In the genomic region with DNA sequence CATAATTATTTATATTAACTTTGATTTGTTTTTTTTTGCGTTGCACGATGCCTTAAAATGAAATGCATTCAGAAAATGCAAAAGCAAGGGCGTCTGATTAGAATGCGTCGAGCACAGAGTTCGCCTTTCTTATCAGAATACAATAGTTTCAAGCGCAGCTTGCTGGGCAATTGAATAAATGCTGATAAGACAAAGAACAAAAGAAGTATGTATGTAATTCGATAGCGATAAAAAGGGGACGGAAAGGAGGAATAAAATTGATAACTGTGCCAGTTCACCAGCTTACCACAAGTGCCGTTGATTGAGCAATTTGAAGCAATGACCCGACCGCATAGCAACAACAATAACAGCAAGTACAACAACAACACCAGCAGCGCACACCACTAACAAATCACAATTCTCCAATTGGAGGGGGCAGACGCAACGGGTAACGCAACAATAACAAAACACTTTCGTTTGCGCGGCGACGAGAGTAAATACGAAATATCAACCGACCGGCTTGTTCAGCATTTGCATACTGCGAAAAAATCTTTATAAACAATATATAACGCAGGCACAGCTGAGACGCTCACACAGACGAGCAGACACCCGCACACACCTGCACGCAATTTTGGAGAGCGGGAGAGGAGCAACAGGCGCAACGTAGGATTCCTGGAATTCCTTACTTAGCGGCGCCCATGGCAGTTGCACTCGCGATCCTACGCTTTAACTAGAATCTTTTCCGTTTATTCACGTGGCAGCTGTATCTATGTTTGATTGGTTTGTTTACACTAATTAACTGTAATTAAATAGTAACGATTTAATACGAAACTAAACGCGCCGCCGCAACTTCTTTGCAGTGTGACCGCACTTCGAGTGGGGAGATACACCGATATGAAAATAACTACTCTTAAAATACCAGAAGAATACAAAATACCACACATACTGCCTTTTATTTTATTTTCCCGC, we compare ENCODE assay signal across 1 fruit fly cellular context.
TF ChIP-seq lines count a peak whose summit lies in the region.

Gene Btk, minus strand, starts transcription at position 860 of the 948 bp plus-strand sequence.

TF ChIP-seq in whole organism, embryonic, 481 proteins besides CTCF, POLR2A, EP300 and RAD21 (continued from another document):
- peak in 1 of 2 experiments; percentile 20 for TF ChIP-seq Pdp1 (GFP tag; optimal IDR thresholded peaks at IDR 0.05; lab: Kevin White, UChicago)
- TF ChIP-seq cato (GFP tag; optimal IDR thresholded peaks at IDR 0.05; lab: Kevin White, UChicago; ENCODE audit: borderline replicate concordance) = no peak
- peak; percentile 77 for TF ChIP-seq sens (GFP tag; lab: Kevin White, UChicago)
- TF ChIP-seq cwo (GFP tag; optimal IDR thresholded peaks at IDR 0.05; lab: Kevin White, UChicago) = no peak
- TF ChIP-seq CG7987 (GFP tag; optimal IDR thresholded peaks at IDR 0.05; lab: Kevin White, UChicago) = no peak
- TF ChIP-seq corto (GFP tag; optimal IDR thresholded peaks at IDR 0.05; lab: Kevin White, UChicago) = no peak
- TF ChIP-seq H15 (GFP tag; IDR thresholded peaks at IDR 0.05; lab: Robert Waterston, UW) = no peak
- no peak for TF ChIP-seq pan (optimal IDR thresholded peaks at IDR 0.05; lab: Kevin White, UChicago)
- TF ChIP-seq pan (GFP tag; optimal IDR thresholded peaks at IDR 0.05 in 1 of 2, IDR thresholded peaks at IDR 0.05 in 1 of 2) = no peak
- no peak for TF ChIP-seq CG13296 (GFP tag; optimal IDR thresholded peaks at IDR 0.05; lab: Kevin White, UChicago)
- TF ChIP-seq CG13624 (GFP tag; optimal IDR thresholded peaks at IDR 0.05; lab: Kevin White, UChicago) = peak; percentile 40
- no peak for TF ChIP-seq bcd (GFP tag; optimal IDR thresholded peaks at IDR 0.05; lab: Kevin White, UChicago)
- TF ChIP-seq CG34422 (GFP tag; IDR thresholded peaks at IDR 0.05; lab: Robert Waterston, UW) = peak; percentile 64; the same call in 1 of the 3 replicates
- TF ChIP-seq Ada2b (GFP tag; IDR thresholded peaks at IDR 0.05; lab: Robert Waterston, UW) = no peak
- no peak for TF ChIP-seq Meics (GFP tag; optimal IDR thresholded peaks at IDR 0.05; lab: Kevin White, UChicago)
- no peak for TF ChIP-seq pb (GFP tag; optimal IDR thresholded peaks at IDR 0.05; lab: Kevin White, UChicago)
- TF ChIP-seq Hmr (GFP tag; optimal IDR thresholded peaks at IDR 0.05; lab: Kevin White, UChicago) = no peak
- TF ChIP-seq sens-2 (GFP tag; IDR thresholded peaks at IDR 0.05; lab: Robert Waterston, UW) = no peak
- no peak for TF ChIP-seq mld (GFP tag; IDR thresholded peaks at IDR 0.05; lab: Robert Waterston, UW; ENCODE audit: partially characterized antibody)
- TF ChIP-seq pho (GFP tag; optimal IDR thresholded peaks at IDR 0.05; lab: Kevin White, UChicago) = no peak
- no peak for TF ChIP-seq Hr51 (GFP tag; optimal IDR thresholded peaks at IDR 0.05; lab: Kevin White, UChicago)
- TF ChIP-seq crp (GFP tag; optimal IDR thresholded peaks at IDR 0.05; lab: Kevin White, UChicago) = peak in 1 of 2 experiments; percentile 47
- TF ChIP-seq CG10565 (GFP tag; optimal IDR thresholded peaks at IDR 0.05; lab: Kevin White, UChicago) = no peak
- TF ChIP-seq slbo (GFP tag; IDR thresholded peaks at IDR 0.05; lab: Robert Waterston, UW) = no peak
- no peak for TF ChIP-seq sc (optimal IDR thresholded peaks at IDR 0.05; lab: Kevin White, UChicago)
- TF ChIP-seq sc (GFP tag; optimal IDR thresholded peaks at IDR 0.05; lab: Kevin White, UChicago) = no peak
- TF ChIP-seq CG12155 (GFP tag; optimal IDR thresholded peaks at IDR 0.05; lab: Kevin White, UChicago) = no peak
- no peak for TF ChIP-seq sob (GFP tag; IDR thresholded peaks at IDR 0.05; lab: Robert Waterston, UW)
- TF ChIP-seq gem (tag; optimal IDR thresholded peaks at IDR 0.05; lab: Kevin White, UChicago) = no peak
- no peak for TF ChIP-seq Nf-YC (tag; optimal IDR thresholded peaks at IDR 0.05; lab: Kevin White, UChicago)
- TF ChIP-seq CG15601 (tag; optimal IDR thresholded peaks at IDR 0.05; lab: Kevin White, UChicago) = no peak
- no peak for TF ChIP-seq Optix (GFP tag; IDR thresholded peaks at IDR 0.05; lab: Robert Waterston, UW)
- no peak for TF ChIP-seq ems (GFP tag; optimal IDR thresholded peaks at IDR 0.05; lab: Kevin White, UChicago)
- TF ChIP-seq BEAF-32 (GFP tag; optimal IDR thresholded peaks at IDR 0.05; lab: Kevin White, UChicago) = peak; percentile 11
- TF ChIP-seq Sin3A (optimal IDR thresholded peaks at IDR 0.05; lab: Kevin White, UChicago) = peak; percentile 10
- no peak for TF ChIP-seq pum (GFP tag; optimal IDR thresholded peaks at IDR 0.05; lab: Kevin White, UChicago)
- TF ChIP-seq Jarid2 (GFP tag; optimal IDR thresholded peaks at IDR 0.05; lab: Kevin White, UChicago) = peak; percentile 28
- no peak for TF ChIP-seq CG32772 (GFP tag; IDR thresholded peaks at IDR 0.05; lab: Robert Waterston, UW)
- TF ChIP-seq TFAM (GFP tag; optimal IDR thresholded peaks at IDR 0.05; lab: Kevin White, UChicago) = no peak
- no peak for TF ChIP-seq CG12236 (GFP tag; optimal IDR thresholded peaks at IDR 0.05; lab: Kevin White, UChicago)
- no peak for TF ChIP-seq Fer2 (tag; optimal IDR thresholded peaks at IDR 0.05; lab: Kevin White, UChicago)
- TF ChIP-seq hb (GFP tag; IDR thresholded peaks at IDR 0.05; lab: Robert Waterston, UW; ENCODE audit: partially characterized antibody) = no peak
- peak; percentile 53 for TF ChIP-seq kni (GFP tag; optimal IDR thresholded peaks at IDR 0.05; lab: Kevin White, UChicago)
- TF ChIP-seq HmgZ (tag; optimal IDR thresholded peaks at IDR 0.05; lab: Kevin White, UChicago) = no peak
- TF ChIP-seq CkIIα-i1 (GFP tag; IDR thresholded peaks at IDR 0.05; lab: Robert Waterston, UW) = no peak
- TF ChIP-seq CG12071 (GFP tag; optimal IDR thresholded peaks at IDR 0.05; lab: Kevin White, UChicago) = no peak
- TF ChIP-seq CG14441 (GFP tag; IDR thresholded peaks at IDR 0.05; lab: Robert Waterston, UW) = no peak
- TF ChIP-seq CG1024 (GFP tag; IDR thresholded peaks at IDR 0.05; lab: Robert Waterston, UW) = no peak
- no peak for TF ChIP-seq seq (GFP tag; IDR thresholded peaks at IDR 0.05; lab: Robert Waterston, UW)
- no peak for TF ChIP-seq cad (GFP tag; optimal IDR thresholded peaks at IDR 0.05; lab: Kevin White, UChicago)
- TF ChIP-seq ato (GFP tag; IDR thresholded peaks at IDR 0.05; lab: Robert Waterston, UW; ENCODE audit: partially characterized antibody) = no peak
- TF ChIP-seq ara (GFP tag; IDR thresholded peaks at IDR 0.05; lab: Robert Waterston, UW) = no peak
- TF ChIP-seq Trl (optimal IDR thresholded peaks at IDR 0.05; lab: Kevin White, UChicago) = peak; percentile 34 to 35
- no peak for TF ChIP-seq Trl (GFP tag; optimal IDR thresholded peaks at IDR 0.05; lab: Kevin White, UChicago)
- no peak for TF ChIP-seq CG17829 (tag; optimal IDR thresholded peaks at IDR 0.05; lab: Kevin White, UChicago)
- TF ChIP-seq CG10274 (GFP tag; optimal IDR thresholded peaks at IDR 0.05; lab: Kevin White, UChicago) = no peak
- TF ChIP-seq CG4404 (GFP tag; IDR thresholded peaks at IDR 0.05; lab: Robert Waterston, UW) = no peak
- no peak for TF ChIP-seq CG9817 (tag; optimal IDR thresholded peaks at IDR 0.05; lab: Kevin White, UChicago)
- TF ChIP-seq CG17568 (GFP tag; optimal IDR thresholded peaks at IDR 0.05; lab: Kevin White, UChicago) = peak; percentile 58
- TF ChIP-seq Mrtf (GFP tag; IDR thresholded peaks at IDR 0.05; lab: Robert Waterston, UW) = no peak
- no peak for TF ChIP-seq NC2α (GFP tag; optimal IDR thresholded peaks at IDR 0.05; lab: Kevin White, UChicago)
- peak; percentile 58 for TF ChIP-seq CG8924 (tag; optimal IDR thresholded peaks at IDR 0.05; lab: Kevin White, UChicago)
- peak; percentile 4 for TF ChIP-seq unpg (GFP tag; optimal IDR thresholded peaks at IDR 0.05; lab: Kevin White, UChicago)
- no peak for TF ChIP-seq CG32532 (GFP tag; IDR thresholded peaks at IDR 0.05; lab: Robert Waterston, UW)
- no peak for TF ChIP-seq danr (GFP tag; IDR thresholded peaks at IDR 0.05; lab: Robert Waterston, UW)
- no peak for TF ChIP-seq jumu (GFP tag; optimal IDR thresholded peaks at IDR 0.05; lab: Kevin White, UChicago)
- TF ChIP-seq CG10366 (GFP tag; IDR thresholded peaks at IDR 0.05; lab: Robert Waterston, UW) = no peak
- TF ChIP-seq CG2202 (tag; optimal IDR thresholded peaks at IDR 0.05; lab: Kevin White, UChicago) = no peak
- TF ChIP-seq ind (GFP tag; optimal IDR thresholded peaks at IDR 0.05; lab: Kevin White, UChicago) = no peak
- no peak for TF ChIP-seq Lim3 (GFP tag; IDR thresholded peaks at IDR 0.05; lab: Robert Waterston, UW)
- TF ChIP-seq nau (GFP tag; optimal IDR thresholded peaks at IDR 0.05; lab: Kevin White, UChicago) = no peak
- TF ChIP-seq CoRest (tag; optimal IDR thresholded peaks at IDR 0.05; lab: Kevin White, UChicago) = peak; percentile 27
- TF ChIP-seq Fer3 (tag; optimal IDR thresholded peaks at IDR 0.05; lab: Kevin White, UChicago) = no peak
- TF ChIP-seq CG17328 (GFP tag; IDR thresholded peaks at IDR 0.05; lab: Robert Waterston, UW) = no peak
- TF ChIP-seq Deaf1 (tag; optimal IDR thresholded peaks at IDR 0.05; lab: Kevin White, UChicago) = no peak
- no peak for TF ChIP-seq slou (GFP tag; optimal IDR thresholded peaks at IDR 0.05; lab: Kevin White, UChicago)
- TF ChIP-seq CG6254 (GFP tag; optimal IDR thresholded peaks at IDR 0.05; lab: Kevin White, UChicago) = no peak
- no peak for TF ChIP-seq fu2 (GFP tag; optimal IDR thresholded peaks at IDR 0.05; lab: Kevin White, UChicago)
- TF ChIP-seq Xrp1 (GFP tag; IDR thresholded peaks at IDR 0.05; lab: Robert Waterston, UW) = no peak
- no peak for TF ChIP-seq row (GFP tag; IDR thresholded peaks at IDR 0.05; lab: Robert Waterston, UW)
- no peak for TF ChIP-seq gce (GFP tag; IDR thresholded peaks at IDR 0.05; lab: Robert Waterston, UW)
- TF ChIP-seq CG7928 (GFP tag; optimal IDR thresholded peaks at IDR 0.05; lab: Kevin White, UChicago) = no peak
- no peak for TF ChIP-seq prd (optimal IDR thresholded peaks at IDR 0.05; lab: Kevin White, UChicago)
- TF ChIP-seq prd (GFP tag; IDR thresholded peaks at IDR 0.05; lab: Robert Waterston, UW) = no peak
- peak; percentile 92 to 99 for TF ChIP-seq insv (GFP tag; optimal IDR thresholded peaks at IDR 0.05; lab: Kevin White, UChicago)
- peak; percentile 18 for TF ChIP-seq CG2116 (GFP tag; optimal IDR thresholded peaks at IDR 0.05; lab: Kevin White, UChicago)
- TF ChIP-seq kah (GFP tag; optimal IDR thresholded peaks at IDR 0.05; lab: Kevin White, UChicago) = peak; percentile 56
- no peak for TF ChIP-seq chn (GFP tag; optimal IDR thresholded peaks at IDR 0.05; lab: Kevin White, UChicago)
- TF ChIP-seq scrt (GFP tag; optimal IDR thresholded peaks at IDR 0.05; lab: Kevin White, UChicago) = peak; percentile 83
- no peak for TF ChIP-seq ab (GFP tag; optimal IDR thresholded peaks at IDR 0.05; lab: Kevin White, UChicago)
- TF ChIP-seq shn (GFP tag; optimal IDR thresholded peaks at IDR 0.05; lab: Kevin White, UChicago) = no peak
- TF ChIP-seq Side (GFP tag; optimal IDR thresholded peaks at IDR 0.05; lab: Kevin White, UChicago) = peak; percentile 15
- no peak for TF ChIP-seq CG11093 (GFP tag; IDR thresholded peaks at IDR 0.05; lab: Robert Waterston, UW)
- TF ChIP-seq chinmo (GFP tag; IDR thresholded peaks at IDR 0.05; lab: Robert Waterston, UW; ENCODE audit: partially characterized antibody) = peak; percentile 89; the same call in 3 of the 4 replicates
- TF ChIP-seq Ets65A (GFP tag; lab: Kevin White, UChicago) = peak; percentile 40
- TF ChIP-seq Dp (GFP tag; optimal IDR thresholded peaks at IDR 0.05; lab: Kevin White, UChicago) = peak; percentile 89
- TF ChIP-seq Elba2 (GFP tag; optimal IDR thresholded peaks at IDR 0.05; lab: Kevin White, UChicago) = peak; percentile 3
- no peak for TF ChIP-seq CG3065 (GFP tag; optimal IDR thresholded peaks at IDR 0.05; lab: Kevin White, UChicago)
- TF ChIP-seq gfzf (GFP tag; optimal IDR thresholded peaks at IDR 0.05; lab: Kevin White, UChicago) = peak; percentile 84
